Fruit fly (Drosophila melanogaster): ENCODE results near the gene CrebA.

Gene CrebA

DNA sequence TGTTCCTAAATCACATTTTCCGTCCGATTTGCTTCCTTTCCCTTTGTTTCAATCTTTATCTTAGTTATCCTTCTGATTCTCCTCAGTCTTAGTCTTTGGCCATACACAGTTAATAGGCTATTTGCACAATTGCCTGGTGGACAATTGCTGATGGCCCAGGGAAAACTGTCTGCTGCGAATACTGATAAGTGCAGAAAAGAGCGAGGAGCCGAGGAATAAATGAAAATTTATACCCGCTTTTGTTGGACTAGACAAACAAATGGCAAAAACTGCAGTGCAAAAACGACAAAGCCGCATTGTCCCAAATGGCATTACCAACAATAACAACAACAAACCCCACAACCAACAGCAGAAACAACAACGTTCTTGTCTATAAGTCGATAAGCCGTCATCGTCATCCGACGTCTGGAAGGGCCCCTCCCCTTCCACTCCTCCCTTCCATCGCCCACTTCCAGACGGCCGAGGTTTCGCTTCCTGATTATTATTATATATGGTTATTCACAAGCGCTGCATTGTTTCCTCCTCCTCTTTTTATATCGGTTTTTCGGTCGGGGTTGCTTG is 59.0 kb downstream of the CrebA start:
- no peak for TF ChIP-seq CG17801 (GFP tag; optimal IDR thresholded peaks at IDR 0.05; ENCODE audit: partially characterized antibody)

DNA sequence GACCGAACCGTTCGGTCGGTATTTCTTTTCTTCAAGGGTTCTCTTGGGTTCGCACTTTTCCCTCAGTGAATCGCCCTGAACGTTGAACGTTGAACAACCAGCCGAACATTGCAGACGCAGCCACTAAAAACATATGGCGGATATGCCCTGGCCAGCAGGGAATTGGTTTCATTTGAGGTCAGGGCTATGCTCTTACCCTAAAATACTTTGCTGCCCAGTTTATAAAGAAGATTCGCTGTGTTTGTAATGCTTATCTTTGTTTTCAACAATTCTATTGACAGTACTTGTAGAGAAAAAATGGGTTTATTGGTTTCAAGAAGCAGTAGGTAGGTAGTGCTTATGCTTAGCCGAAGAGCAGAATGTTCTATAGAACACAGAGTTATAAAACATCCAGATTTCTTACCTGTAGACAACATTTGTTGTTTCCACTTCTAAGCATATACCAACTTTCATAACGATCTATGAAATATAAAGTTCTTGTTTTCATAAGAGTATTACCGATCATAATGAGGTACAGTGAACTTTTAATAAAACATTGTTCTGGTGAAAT is 60.1 kb downstream of the CrebA start:
- no peak for TF ChIP-seq CG17801 (GFP tag; optimal IDR thresholded peaks at IDR 0.05; ENCODE audit: partially characterized antibody)

DNA sequence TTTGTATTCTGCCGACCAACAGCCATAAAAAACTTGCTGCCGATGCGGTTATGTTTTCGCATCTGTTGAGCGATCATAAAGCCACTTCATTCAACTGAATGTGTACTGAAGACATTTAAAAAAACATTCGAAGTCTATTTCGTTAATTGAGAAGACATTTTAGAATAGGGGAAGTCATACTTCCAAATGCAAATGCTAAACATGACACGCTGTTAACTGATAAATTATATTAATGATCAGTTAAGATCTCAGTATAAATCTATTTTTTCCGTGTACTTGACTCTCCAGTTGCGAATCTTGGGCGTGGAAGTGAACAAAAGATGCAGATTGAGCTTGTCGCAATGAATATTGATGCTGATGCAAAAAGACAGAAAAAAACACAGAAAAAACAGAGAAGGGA is 60.8 kb downstream of the CrebA start:
- TF ChIP-seq CG17801 (GFP tag; optimal IDR thresholded peaks at IDR 0.05; ENCODE audit: partially characterized antibody): no peak

DNA sequence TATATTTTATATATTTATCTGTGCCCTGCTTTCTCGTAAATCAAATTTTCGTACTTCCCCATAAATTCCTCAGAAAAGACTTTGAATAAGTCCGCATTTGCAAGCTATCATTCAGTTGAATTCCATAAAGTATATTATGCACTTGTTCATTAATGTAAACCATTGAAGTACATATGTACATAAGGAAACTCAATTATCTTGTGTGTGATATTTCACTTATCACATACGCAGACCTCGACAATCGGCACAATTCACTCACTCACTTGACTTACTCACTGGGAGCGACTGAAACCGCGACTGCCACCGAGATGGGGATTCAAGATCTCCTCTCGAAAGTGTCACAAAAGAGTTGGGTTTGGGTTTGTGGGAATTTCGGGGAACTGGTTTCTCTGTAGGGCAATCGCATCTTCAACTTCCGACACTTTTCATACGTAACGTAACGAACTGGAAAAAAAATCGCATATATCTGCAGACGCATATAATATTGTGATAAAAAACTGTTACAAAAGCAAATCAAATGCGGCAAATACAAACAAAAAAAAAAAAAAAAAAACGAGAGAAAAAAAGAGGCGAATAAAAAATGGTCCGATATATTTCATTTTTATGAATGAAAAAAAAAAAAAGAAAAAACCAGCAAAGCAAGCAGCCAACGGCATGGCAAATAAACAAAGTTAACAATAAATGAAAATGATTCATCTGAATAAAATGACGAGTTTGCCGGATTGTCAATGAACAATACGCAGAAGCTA is 62.0 kb downstream of the CrebA start:
- TF ChIP-seq CG17801 (GFP tag; optimal IDR thresholded peaks at IDR 0.05; ENCODE audit: partially characterized antibody): no peak

DNA sequence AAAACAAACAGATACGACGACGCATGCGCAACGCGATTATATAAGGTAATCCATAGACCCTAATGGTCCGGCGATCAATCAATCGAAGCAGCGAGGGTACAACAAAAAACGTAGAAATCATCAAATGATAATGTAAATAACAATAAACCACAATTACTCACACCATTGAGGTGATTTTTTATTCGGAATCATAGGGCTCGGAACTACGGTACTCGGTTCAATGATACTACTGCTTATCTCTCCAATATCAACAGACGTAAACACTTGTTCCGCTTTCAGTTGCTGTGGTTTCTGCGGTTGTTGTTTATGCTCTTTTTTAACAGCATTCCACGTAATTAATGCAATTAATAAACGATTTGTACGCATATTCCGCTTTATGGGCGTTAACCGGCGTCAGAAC is 62.8 kb downstream of the CrebA start:
- TF ChIP-seq CG17801 (GFP tag; optimal IDR thresholded peaks at IDR 0.05; ENCODE audit: partially characterized antibody): no peak

DNA sequence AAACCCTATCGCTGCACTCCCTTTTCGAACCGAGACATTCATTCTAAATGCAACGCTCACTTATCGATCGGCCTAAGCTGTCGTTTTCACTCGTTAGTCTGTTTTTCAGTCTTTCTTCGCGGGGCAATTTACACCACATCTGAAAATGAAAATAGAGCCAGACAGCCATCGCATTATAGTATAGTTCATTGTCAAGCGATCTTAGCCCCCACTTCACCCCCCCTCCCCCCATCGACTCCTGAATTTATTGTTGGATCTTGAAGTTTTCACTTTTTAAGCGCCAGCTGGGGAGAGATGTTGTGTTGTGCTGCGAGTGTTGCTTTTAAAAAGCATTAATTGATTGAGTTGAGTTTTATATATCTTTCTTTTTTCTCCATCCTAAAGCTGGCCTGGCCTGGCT is 64.0 kb downstream of the CrebA start:
- TF ChIP-seq CG17801 (GFP tag; optimal IDR thresholded peaks at IDR 0.05; ENCODE audit: partially characterized antibody): no peak

DNA sequence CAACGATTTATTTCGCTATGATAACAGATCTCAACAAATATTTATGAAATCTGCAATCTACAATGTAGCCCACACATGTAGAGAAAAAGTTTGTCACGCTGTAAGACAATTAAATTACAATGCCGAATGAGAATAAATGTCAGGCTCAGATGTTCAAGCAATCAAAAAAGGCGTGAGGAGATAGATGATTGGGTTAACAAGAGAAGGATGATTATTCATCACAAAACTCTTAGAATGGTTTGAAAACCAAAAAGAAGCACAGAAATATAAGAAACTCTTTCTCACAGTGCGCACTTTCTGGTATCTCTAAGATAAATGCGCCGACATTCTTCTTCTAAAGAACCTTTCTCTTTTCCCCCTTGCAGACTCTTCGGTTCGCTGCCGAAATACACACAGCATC is 64.9 kb downstream of the CrebA start:
- TF ChIP-seq CG17801 (GFP tag; optimal IDR thresholded peaks at IDR 0.05; ENCODE audit: partially characterized antibody): no peak

All from ovary, adult (tissue).